Worm (Caenorhabditis elegans): ENCODE measurements around the gene unc-78.

Gene unc-78

DNA sequence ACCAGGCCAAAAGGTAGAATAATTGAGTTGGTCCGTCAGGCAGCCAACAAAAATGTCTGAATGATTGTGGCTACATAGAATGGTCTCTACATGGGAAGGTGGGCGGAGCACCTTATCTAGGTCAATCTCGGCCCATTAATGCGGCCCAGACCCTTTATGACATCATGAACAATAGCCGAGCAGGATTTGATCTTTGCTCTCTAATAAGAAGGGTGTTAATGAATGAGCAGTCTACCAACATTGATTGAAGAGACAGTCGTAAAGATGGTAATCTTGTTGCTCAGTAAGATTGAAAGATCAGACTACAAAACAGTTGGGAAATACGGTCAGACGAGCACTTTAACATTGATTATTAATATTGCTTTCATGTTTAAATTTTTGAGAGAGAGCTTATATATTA lies 11.0 kb downstream of the unc-78 start:
- TF ChIP-seq med-1 (GFP tag; optimal IDR thresholded peaks at IDR 0.05; ENCODE audit: insufficient read depth) (no peak), flt-1 (GFP tag; IDR thresholded peaks at IDR 0.05) (no peak), ref-1 (GFP tag; conservative IDR thresholded peaks at IDR 0.05) (no peak), T22C8.4 (GFP tag; IDR thresholded peaks at IDR 0.05) (no peak), ztf-23 (GFP tag; IDR thresholded peaks at IDR 0.05) (no peak), cog-1 (tag; optimal IDR thresholded peaks at IDR 0.05) (no peak), ztf-29 (GFP tag; IDR thresholded peaks at IDR 0.05) (no peak), tab-1 (GFP tag; IDR thresholded peaks at IDR 0.05) (no peak), klf-2 (GFP tag; conservative IDR thresholded peaks at IDR 0.05) (no peak)

DNA sequence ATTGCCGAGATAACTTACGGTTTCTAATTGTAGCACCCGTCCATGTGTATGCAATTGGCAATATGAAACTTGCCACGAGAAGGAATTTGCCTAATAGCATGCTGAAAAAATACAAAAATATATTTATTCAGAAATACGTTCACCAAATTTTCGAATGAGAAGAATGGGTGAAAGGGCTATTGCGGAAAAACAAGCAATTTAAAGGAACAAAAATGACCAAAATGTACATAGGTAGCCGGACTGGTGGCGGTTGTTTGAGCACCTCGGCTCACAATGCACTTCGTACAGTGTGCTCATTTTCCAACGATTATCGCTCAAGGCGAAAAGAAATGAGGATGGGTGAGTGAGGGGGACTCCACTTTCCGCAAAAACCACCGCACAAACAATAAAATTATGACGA lies 11.5 kb downstream of the unc-78 start, which contains the start of gene cht-1:
Gene cht-1 (minus strand): TSS at position 101 of the 400 bp plus-strand sequence.
- no peak for TF ChIP-seq ztf-29 (GFP tag; IDR thresholded peaks at IDR 0.05)
- no peak for TF ChIP-seq tab-1 (GFP tag; IDR thresholded peaks at IDR 0.05)
- TF ChIP-seq flt-1 (GFP tag; IDR thresholded peaks at IDR 0.05) = no peak
- no peak for TF ChIP-seq T22C8.4 (GFP tag; IDR thresholded peaks at IDR 0.05)
- TF ChIP-seq ref-1 (GFP tag; conservative IDR thresholded peaks at IDR 0.05) = no peak
- no peak for TF ChIP-seq ztf-23 (GFP tag; IDR thresholded peaks at IDR 0.05)
- TF ChIP-seq klf-2 (GFP tag; conservative IDR thresholded peaks at IDR 0.05) = no peak
- no peak for TF ChIP-seq med-1 (GFP tag; optimal IDR thresholded peaks at IDR 0.05; ENCODE audit: insufficient read depth)
- TF ChIP-seq cog-1 (tag; optimal IDR thresholded peaks at IDR 0.05) = no peak

- TF ChIP-seq ztf-29 (GFP tag; IDR thresholded peaks at IDR 0.05) (no peak), ref-1 (GFP tag; conservative IDR thresholded peaks at IDR 0.05) (no peak), cog-1 (tag; optimal IDR thresholded peaks at IDR 0.05) (no peak), ztf-23 (GFP tag; IDR thresholded peaks at IDR 0.05) (no peak), tab-1 (GFP tag; IDR thresholded peaks at IDR 0.05) (no peak), T22C8.4 (GFP tag; IDR thresholded peaks at IDR 0.05) (no peak), flt-1 (GFP tag; IDR thresholded peaks at IDR 0.05) (no peak)
Measured at ce11 chrX:3396735-3397134, 14.7 kb downstream of the unc-78 start.

DNA sequence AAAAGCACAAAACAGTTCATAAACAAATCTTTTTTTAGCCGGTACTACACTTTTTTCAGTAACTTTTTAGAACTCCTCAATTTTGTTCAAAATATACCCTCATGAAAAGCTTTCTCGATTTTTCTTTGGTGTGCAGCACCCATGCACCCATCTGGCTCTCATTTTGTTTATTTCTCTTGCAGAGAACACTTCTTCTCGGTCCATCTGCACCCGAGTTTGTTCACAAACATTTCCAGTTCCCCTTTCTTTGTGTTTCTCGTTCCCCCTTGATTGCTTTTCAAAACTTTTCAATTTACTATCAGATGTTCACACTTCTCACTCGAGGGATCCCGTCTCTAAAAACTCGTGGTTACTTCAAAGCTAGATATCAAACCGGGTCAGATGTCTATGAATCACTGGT lies 17.9 kb downstream of the unc-78 start, which contains the start of gene slcf-2:
Gene slcf-2 (plus strand): TSS at position 301 of the 400 bp plus-strand sequence.
- TF ChIP-seq klf-2 (GFP tag; conservative IDR thresholded peaks at IDR 0.05) (no peak), ztf-29 (GFP tag; IDR thresholded peaks at IDR 0.05) (no peak), ztf-23 (GFP tag; IDR thresholded peaks at IDR 0.05) (no peak), T22C8.4 (GFP tag; IDR thresholded peaks at IDR 0.05) (no peak), tab-1 (GFP tag; IDR thresholded peaks at IDR 0.05) (no peak), ref-1 (GFP tag; conservative IDR thresholded peaks at IDR 0.05) (no peak), flt-1 (GFP tag; IDR thresholded peaks at IDR 0.05) (no peak), cog-1 (tag; optimal IDR thresholded peaks at IDR 0.05) (no peak), med-1 (GFP tag; optimal IDR thresholded peaks at IDR 0.05; ENCODE audit: insufficient read depth) (no peak)

DNA sequence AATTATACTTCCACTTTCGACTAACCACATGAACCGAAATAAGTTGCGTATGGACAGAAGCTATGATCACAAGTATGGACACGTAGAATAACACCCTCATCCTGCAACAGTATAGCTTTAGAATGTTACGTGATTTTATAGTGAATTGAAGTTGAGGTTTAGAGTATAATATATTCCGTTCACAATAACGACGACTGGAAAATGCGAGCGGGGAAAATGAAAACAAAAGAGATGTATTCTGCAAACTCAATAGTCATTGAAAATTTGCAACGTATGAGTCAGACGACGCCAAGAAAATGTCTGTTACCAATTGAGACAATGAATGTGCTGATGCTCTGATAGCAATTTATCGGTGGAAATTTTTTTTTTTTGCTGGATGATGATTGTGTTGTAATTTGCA lies 26.1 kb downstream of the unc-78 start, which contains the start of gene acp-1:
Gene acp-1 (minus strand): TSS at position 101 of the 400 bp plus-strand sequence.
- TF ChIP-seq ref-1 (GFP tag; conservative IDR thresholded peaks at IDR 0.05) (no peak), flt-1 (GFP tag; IDR thresholded peaks at IDR 0.05) (no peak), ztf-23 (GFP tag; IDR thresholded peaks at IDR 0.05) (no peak), ztf-29 (GFP tag; IDR thresholded peaks at IDR 0.05) (no peak), T22C8.4 (GFP tag; IDR thresholded peaks at IDR 0.05) (no peak), med-1 (GFP tag; optimal IDR thresholded peaks at IDR 0.05; ENCODE audit: insufficient read depth) (no peak), tab-1 (GFP tag; IDR thresholded peaks at IDR 0.05) (no peak), cog-1 (tag; optimal IDR thresholded peaks at IDR 0.05) (no peak)

ce11 chrX:3380167-3380566 lies 31.2 kb downstream of the unc-78 start, which contains the start of gene ZK563.7:
Gene ZK563.7, plus strand, starts transcription at chrX:3380467.
- no peak for TF ChIP-seq tab-1 (GFP tag; IDR thresholded peaks at IDR 0.05)
- TF ChIP-seq med-1 (GFP tag; optimal IDR thresholded peaks at IDR 0.05; ENCODE audit: insufficient read depth) = no peak
- TF ChIP-seq cog-1 (tag; optimal IDR thresholded peaks at IDR 0.05) = no peak
- TF ChIP-seq klf-2 (GFP tag; conservative IDR thresholded peaks at IDR 0.05) = no peak
- no peak for TF ChIP-seq ztf-23 (GFP tag; IDR thresholded peaks at IDR 0.05)
- TF ChIP-seq flt-1 (GFP tag; IDR thresholded peaks at IDR 0.05) = no peak
- TF ChIP-seq ztf-29 (GFP tag; IDR thresholded peaks at IDR 0.05) = no peak
- no peak for TF ChIP-seq ref-1 (GFP tag; conservative IDR thresholded peaks at IDR 0.05)
- no peak for TF ChIP-seq T22C8.4 (GFP tag; IDR thresholded peaks at IDR 0.05)

DNA sequence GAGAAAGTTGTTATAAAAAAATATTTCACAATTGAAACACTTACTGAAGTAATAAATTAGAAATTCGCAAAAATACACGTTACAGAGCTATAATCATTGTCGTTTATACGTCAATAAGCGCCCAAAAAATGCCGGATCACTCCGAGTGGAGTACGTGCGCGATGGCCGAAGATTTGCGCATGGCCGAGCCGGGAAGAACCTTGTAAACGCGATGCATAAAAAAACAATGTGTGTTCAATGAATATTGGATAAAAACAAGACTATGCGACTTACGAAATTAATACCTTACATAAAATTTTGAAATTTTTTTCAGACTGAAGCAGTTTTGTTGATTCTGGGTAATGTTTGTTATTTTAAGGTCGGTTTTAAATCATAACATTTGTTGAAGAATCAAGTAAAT lies 32.3 kb downstream of the unc-78 start, which contains the start of gene sorf-1:
Gene sorf-1 (minus strand): TSS at position 135 of the 400 bp plus-strand sequence.
- TF ChIP-seq klf-2 (GFP tag; conservative IDR thresholded peaks at IDR 0.05) (no peak), med-1 (GFP tag; optimal IDR thresholded peaks at IDR 0.05; ENCODE audit: insufficient read depth) (no peak), tab-1 (GFP tag; IDR thresholded peaks at IDR 0.05) (no peak), cog-1 (tag; optimal IDR thresholded peaks at IDR 0.05) (no peak), ztf-23 (GFP tag; IDR thresholded peaks at IDR 0.05) (no peak), flt-1 (GFP tag; IDR thresholded peaks at IDR 0.05) (no peak), ztf-29 (GFP tag; IDR thresholded peaks at IDR 0.05) (no peak), T22C8.4 (GFP tag; IDR thresholded peaks at IDR 0.05) (no peak), ref-1 (GFP tag; conservative IDR thresholded peaks at IDR 0.05) (no peak)

DNA sequence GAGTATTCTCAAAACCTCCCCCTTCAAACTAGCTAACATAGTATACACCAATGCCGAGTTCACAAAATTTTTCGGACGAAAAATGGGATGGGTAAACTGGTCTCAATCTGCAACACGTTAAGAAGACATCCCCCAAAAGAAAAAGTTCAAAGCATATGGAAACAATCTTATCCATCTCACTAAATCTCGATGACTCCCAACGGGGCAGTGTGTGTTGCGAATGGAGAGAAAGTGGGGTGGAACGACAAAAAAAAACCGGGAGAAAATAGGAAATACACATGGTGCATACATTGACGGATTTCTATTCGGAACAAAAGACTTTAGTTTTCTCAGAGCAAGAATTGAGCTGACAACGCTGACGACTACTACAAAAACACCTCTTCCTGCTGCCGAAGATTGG lies 36.1 kb downstream of the unc-78 start:
- TF ChIP-seq tab-1 (GFP tag; IDR thresholded peaks at IDR 0.05) (no peak), cog-1 (tag; optimal IDR thresholded peaks at IDR 0.05) (no peak), ztf-23 (GFP tag; IDR thresholded peaks at IDR 0.05) (no peak), ref-1 (GFP tag; conservative IDR thresholded peaks at IDR 0.05) (no peak), flt-1 (GFP tag; IDR thresholded peaks at IDR 0.05) (no peak), ztf-29 (GFP tag; IDR thresholded peaks at IDR 0.05) (no peak), klf-2 (GFP tag; conservative IDR thresholded peaks at IDR 0.05) (no peak), T22C8.4 (GFP tag; IDR thresholded peaks at IDR 0.05) (no peak), med-1 (GFP tag; optimal IDR thresholded peaks at IDR 0.05; ENCODE audit: insufficient read depth) (no peak)

DNA sequence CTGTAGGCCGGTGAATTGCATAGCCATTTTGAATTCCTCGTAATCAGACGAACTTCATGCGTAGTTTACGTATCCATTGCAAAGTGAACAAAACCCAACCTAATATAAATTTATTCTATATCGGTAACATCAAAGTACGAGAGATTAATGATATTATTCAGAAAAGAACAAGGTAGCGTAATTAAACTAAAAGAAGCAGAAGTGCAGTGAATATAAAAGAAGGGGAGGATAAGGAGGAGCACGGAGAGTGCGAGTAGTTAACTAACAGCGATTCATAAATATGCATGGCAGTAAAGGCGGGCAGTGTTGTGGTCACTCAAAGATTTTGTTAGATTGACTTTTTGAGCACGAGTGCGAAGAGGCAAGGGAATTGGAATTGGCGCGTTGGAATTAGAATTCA lies 36.8 kb downstream of the unc-78 start, which contains the start of gene clc-3:
Gene clc-3 (minus strand): TSS at position 101 of the 400 bp plus-strand sequence.
- 0 out of 2 replicates have a peak, but pooled peaks have one; percentile 22 for TF ChIP-seq ztf-23 (GFP tag; IDR thresholded peaks at IDR 0.05)
- TF ChIP-seq tab-1 (GFP tag; IDR thresholded peaks at IDR 0.05) = no peak
- no peak for TF ChIP-seq T22C8.4 (GFP tag; IDR thresholded peaks at IDR 0.05)
- no peak for TF ChIP-seq ref-1 (GFP tag; conservative IDR thresholded peaks at IDR 0.05)

DNA sequence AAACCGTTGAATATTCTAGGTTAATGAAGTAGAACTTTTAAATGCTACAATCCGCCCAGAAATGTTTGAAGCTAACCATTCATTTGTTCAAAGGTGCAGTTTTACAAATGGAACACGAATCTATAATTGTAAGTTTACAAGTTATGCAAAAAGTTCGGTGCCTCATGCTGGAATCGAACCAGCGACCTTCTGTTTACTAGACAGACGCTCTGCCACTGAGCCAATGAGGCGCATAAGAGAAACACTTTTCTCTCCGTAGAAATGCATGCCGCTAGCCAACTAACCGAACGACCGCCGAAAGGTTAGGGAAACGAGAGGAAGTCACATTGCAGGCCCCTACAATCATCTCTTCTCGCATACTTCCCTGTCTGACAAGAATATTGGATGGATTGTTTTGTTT lies 40.2 kb downstream of the unc-78 start:
- peak; percentile 95 for TF ChIP-seq tab-1 (GFP tag; IDR thresholded peaks at IDR 0.05)
- TF ChIP-seq med-1 (GFP tag; optimal IDR thresholded peaks at IDR 0.05; ENCODE audit: insufficient read depth) = peak; percentile 37
- peak; percentile 78 for TF ChIP-seq cog-1 (tag; optimal IDR thresholded peaks at IDR 0.05)
- TF ChIP-seq flt-1 (GFP tag; IDR thresholded peaks at IDR 0.05) = peak; percentile 96
- peak; percentile 82 for TF ChIP-seq ref-1 (GFP tag; conservative IDR thresholded peaks at IDR 0.05)
- TF ChIP-seq ztf-29 (GFP tag; IDR thresholded peaks at IDR 0.05) = peak; percentile 95
- peak; percentile 95 for TF ChIP-seq T22C8.4 (GFP tag; IDR thresholded peaks at IDR 0.05)
- TF ChIP-seq klf-2 (GFP tag; conservative IDR thresholded peaks at IDR 0.05) = peak; percentile 94
- TF ChIP-seq ztf-23 (GFP tag; IDR thresholded peaks at IDR 0.05) = peak; percentile 92

All from whole organism, midembryonic.